Fruit fly (Drosophila melanogaster) whole organism, adult: ENCODE measurements around the gene Ciz1.

Source experiments
- CG11617 ChIP-seq: fragments of 200-800 bp; sonication (Bioruptor generic); optimal IDR thresholded peaks from 2 replicates; lab custom pipeline; 2017; ENCODE audit warnings: mild to moderate bottlenecking, missing biosample characterization, missing genetic modification reagents, missing genetic modification characterization
- CG14711 ChIP-seq: fragments of 200-800 bp; sonication (Bioruptor generic); optimal IDR thresholded peaks from 2 replicates; lab custom pipeline; 2018; ENCODE audit warnings: missing biosample characterization, mild to moderate bottlenecking, missing genetic modification characterization, moderate library complexity
- CG33017 ChIP-seq: fragments of 200-800 bp; sonication (Bioruptor generic); optimal IDR thresholded peaks from 2 replicates; lab custom pipeline; 2018; ENCODE audit warnings: missing biosample characterization, mild to moderate bottlenecking, missing genetic modification characterization, moderate library complexity
- CG5204 ChIP-seq: fragments of 200-800 bp; sonication (Bioruptor generic); optimal IDR thresholded peaks from 2 replicates; lab custom pipeline; 2016; ENCODE audit warnings: missing biosample characterization, missing genetic modification characterization
- CG7045 ChIP-seq: fragments of 200-800 bp; sonication (Bioruptor generic); optimal IDR thresholded peaks from 2 replicates; lab custom pipeline; 2017; ENCODE audit warnings: missing biosample characterization, mild to moderate bottlenecking, missing genetic modification characterization
- Clk ChIP-seq: fragments of 200-800 bp; sonication (Bioruptor generic); optimal IDR thresholded peaks from 2 replicates; lab custom pipeline; 2017; ENCODE audit warnings: missing biosample characterization, missing genetic modification characterization
- Crg-1 ChIP-seq: fragments of 200-800 bp; sonication (Bioruptor generic); optimal IDR thresholded peaks from 2 replicates; lab custom pipeline; 2016; ENCODE audit warnings: missing biosample characterization, missing genetic modification characterization
- Hr96 ChIP-seq: fragments of 200-800 bp; sonication (Bioruptor generic); optimal IDR thresholded peaks from 2 replicates; lab custom pipeline; 2016; ENCODE audit warnings: missing biosample characterization, missing genetic modification characterization
- Mnt ChIP-seq: fragments of 200-800 bp; sonication (Bioruptor generic); optimal IDR thresholded peaks from 2 replicates; lab custom pipeline; 2016; ENCODE audit warnings: missing biosample characterization, mild to moderate bottlenecking, missing genetic modification characterization
- cic ChIP-seq: fragments of 200-800 bp; sonication (Bioruptor generic); optimal IDR thresholded peaks from 2 replicates; lab custom pipeline; 2017; ENCODE audit warnings: missing biosample characterization, mild to moderate bottlenecking, missing genetic modification characterization, moderate library complexity
- cnc ChIP-seq, 2 experiments: fragments of >200 bp; optimal IDR thresholded peaks; 2 replicates each; lab custom pipeline; 2017
- kay ChIP-seq: fragments of 200-800 bp; sonication (Bioruptor generic); peaks from one replicate; lab custom pipeline; 2016; ENCODE audit warnings: missing biosample characterization, missing genetic modification characterization, borderline replicate concordance
- ovo ChIP-seq: fragments of 200-800 bp; sonication (Bioruptor generic); optimal IDR thresholded peaks from 2 replicates; lab custom pipeline; 2016; ENCODE audit warnings: missing biosample characterization, missing genetic modification characterization
- toe ChIP-seq: fragments of 200-800 bp; sonication (Bioruptor generic); optimal IDR thresholded peaks from 2 replicates; lab custom pipeline; 2016; ENCODE audit warnings: missing biosample characterization, missing genetic modification characterization

- TF ChIP-seq Clk (GFP tag; lab: Kevin White, UChicago) (no peak), ovo (GFP tag; lab: Kevin White, UChicago) (no peak), Crg-1 (no peak), CG14711 (tag; lab: Kevin White, UChicago) (no peak), CG5204 (no peak), cic (GFP tag; lab: Kevin White, UChicago) (no peak), kay (GFP tag; lab: Kevin White, UChicago) (no peak), CG33017 (tag; lab: Kevin White, UChicago) (no peak), CG7045 (GFP tag; lab: Kevin White, UChicago) (no peak), CG11617 (GFP tag; lab: Kevin White, UChicago) (no peak), Hr96 (GFP tag; lab: Kevin White, UChicago) (no peak), Mnt (no peak), cnc (optimal IDR thresholded peaks at IDR 0.05; lab: Kevin White, UChicago) (no peak), toe (GFP tag; lab: Kevin White, UChicago) (no peak)
Measured at dm6 chr3L:9829639-9830341, 34.6 kb upstream of the Ciz1 start.
